Fruit fly (Drosophila melanogaster) Kc167 (cell line): ENCODE measurements around the gene Ir85a.

Source experiments
- Myc ChIP-seq: fragments of >200 bp; optimal IDR thresholded peaks from 2 replicates; lab custom pipeline; 2017; ENCODE audit warnings: missing external identifiers
- insv ChIP-seq: fragments of >200 bp; optimal IDR thresholded peaks from 3 replicates; lab custom pipeline; 2018; ENCODE audit warnings: missing external identifiers

dm6 chr3R:8780689-8781088 is 13.8 kb upstream of the Ir85a start, which contains the start of gene CG33189:
- TF ChIP-seq insv (lab: Kevin White, UChicago) (no peak), Myc (lab: Kevin White, UChicago) (no peak)
